Worm (Caenorhabditis elegans) whole organism, midembryonic: Measurements from ENCODE around the gene F43H9.3.

Experiments used
- T22C8.4 ChIP-seq: fragments of 200-800 bp; sonication (Bioruptor generic); IDR thresholded peaks from 2 replicates; pipeline ENCODE4 v1.3.6; 2022; ENCODE audit warnings: missing genetic modification characterization, missing compliant biosample characterization
- ref-1 ChIP-seq: fragments of 200-800 bp; sonication (Bioruptor generic); conservative IDR thresholded peaks from 2 replicates; pipeline ENCODE4 v1.3.6; 2022; ENCODE audit warnings: missing genetic modification reagents, missing genetic modification characterization, missing compliant biosample characterization
- tab-1 ChIP-seq: fragments of 200-800 bp; sonication (Bioruptor generic); IDR thresholded peaks from 2 replicates; pipeline ENCODE4 v1.3.6; 2022; ENCODE audit warnings: missing genetic modification characterization, missing compliant biosample characterization
- ztf-23 ChIP-seq: fragments of 200-800 bp; sonication (Bioruptor generic); IDR thresholded peaks from 2 replicates; pipeline ENCODE4 v1.3.6; 2022; ENCODE audit warnings: missing genetic modification reagents, missing genetic modification characterization, missing compliant biosample characterization

ce11 chrV:8069637-8070036 is 44.9 kb upstream of the F43H9.3 start, which contains the start of gene str-143:
- TF ChIP-seq T22C8.4 (no peak), ref-1 (GFP tag; lab: Robert Waterston, UW) (no peak), ztf-23 (GFP tag; lab: Robert Waterston, UW) (no peak), tab-1 (GFP tag; lab: Robert Waterston, UW) (no peak)
